Worm (Caenorhabditis elegans): ENCODE data around the gene F57G9.3.
A peak's percentile ranks its signal among the peaks of the same experiment; 100 is the strongest.

DNA sequence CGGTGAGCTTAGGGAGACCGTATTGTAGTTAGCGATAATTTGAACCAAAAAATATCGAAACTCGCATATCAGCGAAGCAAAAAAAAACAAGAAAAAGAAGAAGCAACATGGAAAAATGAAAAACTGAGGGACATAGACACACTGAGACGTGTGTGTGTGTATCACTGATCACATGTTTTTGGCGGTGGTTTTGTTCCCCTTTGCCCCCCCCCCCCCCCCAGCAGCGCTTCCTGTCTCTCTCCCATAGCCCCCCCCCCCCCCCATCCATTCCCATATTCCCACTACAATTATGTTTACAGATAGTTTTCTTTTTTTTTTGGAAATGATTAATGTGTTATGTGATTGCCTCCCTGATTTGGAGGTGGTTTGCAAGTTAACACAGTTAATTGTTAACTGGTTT is 40.8 kb downstream of the F57G9.3 start:
- no peak for TF ChIP-seq lin-13 (GFP tag; optimal IDR thresholded peaks at IDR 0.05)
- TF ChIP-seq lim-7 (GFP tag; IDR thresholded peaks at IDR 0.05), result no peak
- no peak for TF ChIP-seq mdt-29 (GFP tag; IDR thresholded peaks at IDR 0.05)
- TF ChIP-seq F37D6.2 (tag; optimal IDR thresholded peaks at IDR 0.05), result no peak
- TF ChIP-seq lin-1 (GFP tag; IDR thresholded peaks at IDR 0.05), result no peak
- no peak for TF ChIP-seq nhr-11 (tag; optimal IDR thresholded peaks at IDR 0.05)
- TF ChIP-seq zfp-2 (tag; optimal IDR thresholded peaks at IDR 0.05), result no peak
- TF ChIP-seq madf-5 (GFP tag; IDR thresholded peaks at IDR 0.05), result no peak
- peak; percentile 66 for TF ChIP-seq set-16 (GFP tag; IDR thresholded peaks at IDR 0.05)
- TF ChIP-seq lsy-2 (tag; optimal IDR thresholded peaks at IDR 0.05), result no peak
- TF ChIP-seq mdl-1 (tag; optimal IDR thresholded peaks at IDR 0.05), result no peak
- TF ChIP-seq nhr-237 (tag; optimal IDR thresholded peaks at IDR 0.05), result no peak
- no peak for TF ChIP-seq ceh-20 (GFP tag; IDR thresholded peaks at IDR 0.05)
